Worm (Caenorhabditis elegans): ENCODE results near the gene Y55F3C.17.

Gene Y55F3C.17

DNA sequence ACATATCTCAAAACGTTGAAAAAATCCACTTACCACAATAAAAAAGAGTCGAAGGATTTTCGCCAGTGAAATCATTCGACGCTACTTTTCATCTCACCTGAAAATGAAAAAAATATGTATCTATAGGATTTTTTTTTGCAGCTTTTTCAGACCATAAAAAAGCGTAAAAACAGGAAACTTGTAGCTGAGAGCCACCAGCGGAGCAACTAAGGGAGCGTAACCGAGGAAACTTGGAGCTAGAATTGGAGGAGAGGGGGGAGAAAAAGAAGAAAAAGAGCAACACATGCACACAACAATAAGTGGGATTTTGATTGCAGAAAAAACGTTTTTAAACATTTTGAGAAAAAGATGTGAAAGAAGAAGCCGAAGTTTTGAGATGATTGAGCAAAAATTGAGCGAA lies 9.4 kb upstream of the Y55F3C.17 start, which contains the start of gene cutl-26:
Gene cutl-26, minus strand, starts transcription at position 101 of the 400 bp plus-strand sequence.
- TF ChIP-seq blmp-1 (tag; optimal IDR thresholded peaks at IDR 0.05; ENCODE audit: insufficient read depth) (no peak), nhr-11 (tag; optimal IDR thresholded peaks at IDR 0.05) (no peak), ceh-82 (tag; optimal IDR thresholded peaks at IDR 0.05) (no peak), skn-1 (tag; optimal IDR thresholded peaks at IDR 0.05) (no peak), unc-39 (tag; optimal IDR thresholded peaks at IDR 0.05) (no peak), nhr-129 (tag; optimal IDR thresholded peaks at IDR 0.05) (no peak), lsy-2 (tag; optimal IDR thresholded peaks at IDR 0.05) (no peak), R02D3.7 (tag; optimal IDR thresholded peaks at IDR 0.05) (no peak), nhr-237 (tag; optimal IDR thresholded peaks at IDR 0.05) (no peak), aly-2 (tag; optimal IDR thresholded peaks at IDR 0.05) (no peak), nhr-6 (tag; optimal IDR thresholded peaks at IDR 0.05) (no peak), mdl-1 (tag; optimal IDR thresholded peaks at IDR 0.05) (no peak), ztf-11 (tag; optimal IDR thresholded peaks at IDR 0.05) (no peak)

DNA sequence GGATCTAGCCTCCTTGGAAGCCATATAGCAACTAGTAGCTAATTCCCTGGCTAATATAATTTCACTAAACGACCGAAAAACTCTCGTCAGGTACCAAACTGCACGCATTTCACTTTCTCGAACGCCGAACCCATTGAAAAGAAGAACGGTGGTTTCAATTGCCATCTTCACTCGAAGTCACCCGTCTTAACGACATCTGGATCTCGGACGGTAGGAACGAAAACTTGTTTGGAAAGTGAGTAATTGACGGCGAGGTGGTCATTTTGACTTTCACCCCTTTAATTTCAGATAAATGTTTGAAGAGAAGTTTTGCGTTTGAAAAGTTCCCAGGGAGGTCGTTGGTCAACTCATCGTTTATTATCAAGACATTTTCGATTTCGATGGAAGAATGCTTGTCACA lies 13.5 kb downstream of the Y55F3C.17 start:
- no peak for TF ChIP-seq Y55F3AM.14 (GFP tag; optimal IDR thresholded peaks at IDR 0.05)
- no peak for TF ChIP-seq mdl-1 (tag; optimal IDR thresholded peaks at IDR 0.05)
- TF ChIP-seq nhr-25 (tag; optimal IDR thresholded peaks at IDR 0.05): no peak
- TF ChIP-seq nhr-129 (tag; optimal IDR thresholded peaks at IDR 0.05): no peak
- TF ChIP-seq peb-1 (tag; optimal IDR thresholded peaks at IDR 0.05): no peak
- no peak for TF ChIP-seq lin-39 (tag; optimal IDR thresholded peaks at IDR 0.05)
- TF ChIP-seq sma-9 (GFP tag; optimal IDR thresholded peaks at IDR 0.05): no peak
- TF ChIP-seq sma-9 (tag; optimal IDR thresholded peaks at IDR 0.05): no peak
- TF ChIP-seq lin-13 (GFP tag; optimal IDR thresholded peaks at IDR 0.05): no peak
- TF ChIP-seq C34F6.9 (tag; optimal IDR thresholded peaks at IDR 0.05): no peak
- no peak for TF ChIP-seq fos-1 (tag; optimal IDR thresholded peaks at IDR 0.05)
- TF ChIP-seq F13H6.1 (tag; optimal IDR thresholded peaks at IDR 0.05): no peak
- TF ChIP-seq ama-1 (optimal IDR thresholded peaks at IDR 0.05): no peak
- no peak for TF ChIP-seq snpc-4 (tag; optimal IDR thresholded peaks at IDR 0.05)
- TF ChIP-seq elt-1 (tag; optimal IDR thresholded peaks at IDR 0.05): no peak

DNA sequence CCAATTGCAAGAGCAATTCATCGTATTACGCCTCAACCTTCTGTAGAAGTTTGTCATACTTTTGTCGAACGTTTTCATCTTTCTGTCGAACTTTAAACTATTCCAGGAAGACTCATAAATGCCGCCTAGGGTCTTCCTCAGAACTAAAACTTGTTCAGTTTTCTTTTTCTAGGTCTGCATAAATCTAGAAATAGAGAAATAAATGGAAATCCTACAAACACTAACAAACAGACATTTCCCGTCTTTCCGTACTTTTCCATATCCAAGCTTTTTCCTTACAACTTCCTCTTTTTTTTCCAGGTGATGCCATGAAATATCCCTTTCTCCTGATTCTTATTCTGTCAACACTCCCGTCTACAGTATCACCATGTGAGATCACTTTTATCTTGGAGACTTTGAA lies 14.0 kb downstream of the Y55F3C.17 start, which contains the start of gene cutl-28:
Gene cutl-28, plus strand, starts transcription at position 301 of the 400 bp plus-strand sequence.
- no peak for TF ChIP-seq sma-3 (GFP tag; optimal IDR thresholded peaks at IDR 0.05)
- TF ChIP-seq fos-1 (tag; optimal IDR thresholded peaks at IDR 0.05): no peak
- TF ChIP-seq blmp-1 (tag; optimal IDR thresholded peaks at IDR 0.05; ENCODE audit: insufficient read depth): no peak
- no peak for TF ChIP-seq lin-39 (tag; optimal IDR thresholded peaks at IDR 0.05)
- no peak for TF ChIP-seq skn-1 (tag; optimal IDR thresholded peaks at IDR 0.05)
- TF ChIP-seq nhr-129 (tag; optimal IDR thresholded peaks at IDR 0.05): no peak
- no peak for TF ChIP-seq zag-1 (tag; optimal IDR thresholded peaks at IDR 0.05)
- TF ChIP-seq lsy-2 (tag; optimal IDR thresholded peaks at IDR 0.05): no peak

- no peak for TF ChIP-seq ztf-4 (tag; optimal IDR thresholded peaks at IDR 0.05)
- TF ChIP-seq unc-62 (GFP tag; optimal IDR thresholded peaks at IDR 0.05): no peak
- peak; percentile 69 for TF ChIP-seq gmeb-1 (tag; optimal IDR thresholded peaks at IDR 0.05)
- no peak for TF ChIP-seq nhr-25 (tag; optimal IDR thresholded peaks at IDR 0.05)
- peak; percentile 8 for TF ChIP-seq nhr-6 (tag; optimal IDR thresholded peaks at IDR 0.05)
- TF ChIP-seq ztf-11 (tag; optimal IDR thresholded peaks at IDR 0.05): no peak
- peak; percentile 87 for TF ChIP-seq blmp-1 (tag; optimal IDR thresholded peaks at IDR 0.05; ENCODE audit: insufficient read depth)
- TF ChIP-seq sem-4 (tag; optimal IDR thresholded peaks at IDR 0.05): peak; percentile 4
- TF ChIP-seq R02D3.7 (tag; optimal IDR thresholded peaks at IDR 0.05): no peak
- TF ChIP-seq skn-1 (tag; optimal IDR thresholded peaks at IDR 0.05): no peak
- TF ChIP-seq sma-9 (GFP tag; optimal IDR thresholded peaks at IDR 0.05): peak; percentile 58
- TF ChIP-seq sma-9 (tag; optimal IDR thresholded peaks at IDR 0.05): no peak
- no peak for TF ChIP-seq peb-1 (tag; optimal IDR thresholded peaks at IDR 0.05)
- no peak for TF ChIP-seq ceh-82 (tag; optimal IDR thresholded peaks at IDR 0.05)
- TF ChIP-seq nhr-21 (tag; optimal IDR thresholded peaks at IDR 0.05): peak; percentile 81
- no peak for TF ChIP-seq ama-1 (optimal IDR thresholded peaks at IDR 0.05)
- no peak for TF ChIP-seq mab-5 (tag; optimal IDR thresholded peaks at IDR 0.05)
- TF ChIP-seq sma-3 (GFP tag; optimal IDR thresholded peaks at IDR 0.05): peak; percentile 51
- TF ChIP-seq nhr-237 (tag; optimal IDR thresholded peaks at IDR 0.05): no peak
- TF ChIP-seq zag-1 (tag; optimal IDR thresholded peaks at IDR 0.05): no peak
- TF ChIP-seq alr-1 (tag; optimal IDR thresholded peaks at IDR 0.05): no peak
- TF ChIP-seq mdl-1 (tag; optimal IDR thresholded peaks at IDR 0.05): peak; percentile 12 to 15
- peak; percentile 28 for TF ChIP-seq nhr-77 (tag; optimal IDR thresholded peaks at IDR 0.05)
- no peak for TF ChIP-seq elt-1 (tag; optimal IDR thresholded peaks at IDR 0.05)
- no peak for TF ChIP-seq dmd-4 (tag; optimal IDR thresholded peaks at IDR 0.05)
- no peak for TF ChIP-seq lin-13 (GFP tag; optimal IDR thresholded peaks at IDR 0.05)
- TF ChIP-seq unc-39 (tag; optimal IDR thresholded peaks at IDR 0.05): no peak
- no peak for TF ChIP-seq snpc-4 (tag; optimal IDR thresholded peaks at IDR 0.05)
- no peak for TF ChIP-seq mbf-1 (tag; optimal IDR thresholded peaks at IDR 0.05)
- TF ChIP-seq lin-11 (tag; optimal IDR thresholded peaks at IDR 0.05): peak; percentile 20
- TF ChIP-seq unc-55 (GFP tag; optimal IDR thresholded peaks at IDR 0.05): peak; percentile 63
- peak; percentile 50 for TF ChIP-seq C34F6.9 (tag; optimal IDR thresholded peaks at IDR 0.05)
- TF ChIP-seq Y55F3AM.14 (GFP tag; optimal IDR thresholded peaks at IDR 0.05): peak; percentile 65
- TF ChIP-seq F13H6.1 (tag; optimal IDR thresholded peaks at IDR 0.05): peak; percentile 58
- TF ChIP-seq nhr-12 (tag; optimal IDR thresholded peaks at IDR 0.05): no peak
- peak; percentile 23 for TF ChIP-seq nhr-11 (tag; optimal IDR thresholded peaks at IDR 0.05)
- peak; percentile 44 for TF ChIP-seq crh-2 (tag; optimal IDR thresholded peaks at IDR 0.05)
- no peak for TF ChIP-seq egl-27 (tag; optimal IDR thresholded peaks at IDR 0.05)
Observed at ce11 chrIV:682726-683340, 15.4 kb downstream of the Y55F3C.17 start.
